Worm (Caenorhabditis elegans) whole organism, L4 larva: Measurements from ENCODE around the gene C28D4.8.
A peak's percentile ranks its signal among the peaks of the same experiment; 100 is the strongest.

ENCODE experiments used
- F10B5.3 ChIP-seq: sonication (generic microtip); optimal IDR thresholded peaks from 2 replicates; lab custom pipeline; 2016; ENCODE audit warnings: mild to moderate bottlenecking, missing genetic modification characterization, missing compliant biosample characterization
- F37D6.2 ChIP-seq: sonication (generic microtip); optimal IDR thresholded peaks from 2 replicates; lab custom pipeline; 2016; ENCODE audit warnings: mild to moderate bottlenecking, missing genetic modification characterization, missing compliant biosample characterization
- F44E2.7 ChIP-seq: fragments of 200-800 bp; sonication (Bioruptor generic); IDR thresholded peaks from 2 replicates; pipeline ENCODE4 v2.1.2; 2022; ENCODE audit warnings: missing genetic modification characterization, missing compliant biosample characterization
- R02D3.7 ChIP-seq: fragments of 150-350 bp; sonication (generic microtip); optimal IDR thresholded peaks from 3 replicates; lab custom pipeline; 2014; ENCODE audit warnings: missing biosample characterization, missing genetic modification characterization
- aha-1 ChIP-seq: fragments of 150-350 bp; peaks from one replicate; lab custom pipeline; 2014; ENCODE audit warnings: missing biosample characterization, missing genetic modification characterization
- ceh-32 ChIP-seq: sonication (generic microtip); optimal IDR thresholded peaks from 2 replicates; lab custom pipeline; 2016; ENCODE audit warnings: mild to moderate bottlenecking, missing genetic modification characterization, missing compliant biosample characterization; ENCODE audit not compliant: poor library complexity
- ceh-62 ChIP-seq: sonication (generic microtip); optimal IDR thresholded peaks from 2 replicates; lab custom pipeline; 2017; ENCODE audit warnings: missing biosample characterization, missing genetic modification characterization
- ceh-82 ChIP-seq: sonication (generic microtip); optimal IDR thresholded peaks from 2 replicates; lab custom pipeline; 2017; ENCODE audit warnings: missing biosample characterization, missing genetic modification characterization
- cey-2 ChIP-seq: sonication (generic microtip); optimal IDR thresholded peaks from 3 replicates; lab custom pipeline; 2017; ENCODE audit warnings: missing genetic modification characterization, mild to moderate bottlenecking, missing compliant biosample characterization, antibody characterized with exemption, borderline replicate concordance; ENCODE audit not compliant: insufficient read depth
- ctbp-1 ChIP-seq: fragments of 200-800 bp; sonication (Bioruptor generic); IDR thresholded peaks from 2 replicates; pipeline ENCODE4 v1.3.6; 2022; ENCODE audit warnings: missing genetic modification reagents, missing genetic modification characterization, missing compliant biosample characterization
- daf-16 ChIP-seq, 3 experiments: sonication (generic microtip); optimal IDR thresholded peaks; 2 replicates each; lab custom pipeline; 2016 to 2017; ENCODE audit warnings: missing genetic modification characterization in 3 of 3, missing genetic modification reagents in 3 of 3, mild to moderate bottlenecking in 2 of 3, missing compliant biosample characterization in 2 of 3, missing biosample characterization in 1 of 3, moderate library complexity in 1 of 3
- dmd-6 ChIP-seq: fragments of 200-800 bp; sonication (Bioruptor generic); IDR thresholded peaks from 2 replicates; pipeline ENCODE4 v1.3.6; 2022; ENCODE audit warnings: missing genetic modification reagents, missing genetic modification characterization, missing compliant biosample characterization
- dpl-1 ChIP-seq: fragments of 150-350 bp; optimal IDR thresholded peaks from 2 replicates; lab custom pipeline; 2014; ENCODE audit warnings: missing biosample characterization, missing genetic modification reagents, missing genetic modification characterization
- dve-1 ChIP-seq: sonication (generic microtip); optimal IDR thresholded peaks from 2 replicates; lab custom pipeline; 2017; ENCODE audit warnings: antibody characterized with exemption, mild to moderate bottlenecking, missing genetic modification characterization, missing compliant biosample characterization; ENCODE audit not compliant: insufficient read depth
- egl-27 ChIP-seq: sonication (generic microtip); optimal IDR thresholded peaks from 3 replicates; lab custom pipeline; 2017; ENCODE audit warnings: missing biosample characterization, missing genetic modification reagents, missing genetic modification characterization
- fos-1 ChIP-seq: fragments of 150-350 bp; optimal IDR thresholded peaks from 2 replicates; lab custom pipeline; 2014; ENCODE audit warnings: missing biosample characterization, missing genetic modification characterization
- hlh-11 ChIP-seq: fragments of 200-800 bp; sonication (Bioruptor generic); optimal IDR thresholded peaks from 2 replicates; lab custom pipeline; 2018; ENCODE audit warnings: mild to moderate bottlenecking, missing genetic modification characterization, missing compliant biosample characterization
- hlh-30 ChIP-seq: sonication (generic microtip); optimal IDR thresholded peaks from 2 replicates; lab custom pipeline; 2017; ENCODE audit warnings: antibody characterized with exemption, mild to moderate bottlenecking, missing genetic modification characterization, missing compliant biosample characterization; ENCODE audit not compliant: insufficient read depth
- hmg-1.1 ChIP-seq: fragments of 200-800 bp; sonication (Bioruptor generic); IDR thresholded peaks from 2 replicates; pipeline ENCODE4 v1.3.6; 2022; ENCODE audit warnings: missing genetic modification reagents, missing genetic modification characterization, missing compliant biosample characterization
- lim-7 ChIP-seq: fragments of 200-800 bp; sonication (Bioruptor generic); IDR thresholded peaks from 2 replicates; pipeline ENCODE4 v1.3.6; 2022; ENCODE audit warnings: missing genetic modification characterization, missing compliant biosample characterization
- lin-1 ChIP-seq: fragments of 200-800 bp; sonication (Bioruptor generic); IDR thresholded peaks from 2 replicates; pipeline ENCODE4 v1.3.6; 2022; ENCODE audit warnings: missing genetic modification reagents, missing genetic modification characterization, missing compliant biosample characterization
- lsy-2 ChIP-seq, 2 experiments: fragments of 150-350 bp in 1 of 2; sonication (generic microtip) in 1 of 2; optimal IDR thresholded peaks; 2 replicates each; lab custom pipeline; 2014 to 2017; ENCODE audit warnings: missing biosample characterization in 2 of 2, missing genetic modification characterization in 2 of 2
- mdl-1 ChIP-seq, 2 experiments: fragments of 150-350 bp in 1 of 2; sonication (generic microtip) in 1 of 2; optimal IDR thresholded peaks; 2 replicates each; lab custom pipeline; 2014 to 2017; ENCODE audit warnings: missing biosample characterization in 2 of 2, missing genetic modification characterization in 2 of 2
- mep-1 ChIP-seq: fragments of 150-350 bp; sonication (generic microtip); optimal IDR thresholded peaks from 3 replicates; lab custom pipeline; 2014; ENCODE audit warnings: missing biosample characterization, missing genetic modification characterization
- nhr-10 ChIP-seq: fragments of 150-350 bp; optimal IDR thresholded peaks from 2 replicates; lab custom pipeline; 2014; ENCODE audit warnings: missing biosample characterization, missing genetic modification characterization
- nhr-102 ChIP-seq: sonication (generic microtip); optimal IDR thresholded peaks from 2 replicates; lab custom pipeline; 2016; ENCODE audit warnings: mild to moderate bottlenecking, missing genetic modification characterization, moderate library complexity, missing compliant biosample characterization
- nhr-11 ChIP-seq: fragments of 150-350 bp; optimal IDR thresholded peaks from 2 replicates; lab custom pipeline; 2014; ENCODE audit warnings: missing biosample characterization, missing genetic modification characterization
- nhr-25 ChIP-seq: sonication (generic microtip); optimal IDR thresholded peaks from 2 replicates; lab custom pipeline; 2017; ENCODE audit warnings: missing genetic modification characterization, mild to moderate bottlenecking, missing compliant biosample characterization, antibody characterized with exemption, moderate library complexity, borderline replicate concordance; ENCODE audit not compliant: insufficient read depth
- nhr-28 ChIP-seq: fragments of 150-350 bp; optimal IDR thresholded peaks from 2 replicates; lab custom pipeline; 2014; ENCODE audit warnings: missing biosample characterization, missing genetic modification characterization
- nhr-48 ChIP-seq: sonication (generic microtip); optimal IDR thresholded peaks from 2 replicates; lab custom pipeline; 2016; ENCODE audit warnings: mild to moderate bottlenecking, missing genetic modification characterization, missing compliant biosample characterization
- nhr-77 ChIP-seq: fragments of 150-350 bp; optimal IDR thresholded peaks from 2 replicates; lab custom pipeline; 2014; ENCODE audit warnings: missing biosample characterization, missing genetic modification characterization
- pqm-1 ChIP-seq: sonication (generic microtip); optimal IDR thresholded peaks from 2 replicates; lab custom pipeline; 2017; ENCODE audit warnings: missing biosample characterization, missing genetic modification characterization
- rbr-2 ChIP-seq: sonication (generic microtip); optimal IDR thresholded peaks from 2 replicates; lab custom pipeline; 2016; ENCODE audit warnings: missing genotype, missing genetic modification characterization, missing compliant biosample characterization
- saeg-2 ChIP-seq: fragments of 200-800 bp; sonication (Bioruptor generic); IDR thresholded peaks from 2 replicates; pipeline ENCODE4 v1.3.6; 2022; ENCODE audit warnings: missing genetic modification reagents, missing genetic modification characterization, missing compliant biosample characterization
- snpc-1.2 ChIP-seq: fragments of 200-800 bp; sonication (Bioruptor generic); IDR thresholded peaks from 2 replicates; pipeline ENCODE4 v1.3.6; 2022; ENCODE audit warnings: missing genetic modification reagents, missing genetic modification characterization, missing compliant biosample characterization

C28D4.8 gene

DNA sequence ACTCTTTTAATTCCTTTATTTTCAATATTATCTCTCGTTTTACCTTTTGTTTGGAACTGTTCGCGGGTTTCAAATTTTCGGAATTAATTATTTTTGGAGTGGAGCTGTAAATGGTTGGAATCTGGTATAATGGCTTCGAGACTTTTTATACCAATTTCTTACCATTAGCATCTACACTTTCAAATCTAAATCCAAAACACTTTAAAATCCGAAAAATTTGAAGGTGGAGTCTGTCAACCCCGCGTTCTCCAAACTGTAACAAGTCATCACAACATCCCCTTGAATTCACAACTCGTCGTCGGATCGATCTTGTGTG, 9.1 kb upstream of the C28D4.8 start, which contains the start of gene nhr-97:
Gene nhr-97 (plus strand): TSS at position 217 of the 316 bp plus-strand sequence.
- TF ChIP-seq lim-7 (no peak), snpc-1.2 (GFP tag; lab: Robert Waterston, UW) (no peak), aha-1 (tag; lab: Kevin White, UChicago) (no peak), fos-1 (no peak), F44E2.7 (no peak), dpl-1 (GFP tag; lab: Kevin White, UChicago) (no peak), lin-1 (GFP tag; lab: Robert Waterston, UW) (no peak), nhr-102 (tag; lab: Kevin White, UChicago) (no peak), ceh-82 (tag; lab: Kevin White, UChicago) (no peak), F10B5.3 (no peak), ceh-62 (tag; lab: Kevin White, UChicago) (no peak), dve-1 (tag; lab: Kevin White, UChicago) (no peak), saeg-2 (GFP tag; lab: Robert Waterston, UW) (no peak), nhr-11 (tag; lab: Kevin White, UChicago) (no peak)

DNA sequence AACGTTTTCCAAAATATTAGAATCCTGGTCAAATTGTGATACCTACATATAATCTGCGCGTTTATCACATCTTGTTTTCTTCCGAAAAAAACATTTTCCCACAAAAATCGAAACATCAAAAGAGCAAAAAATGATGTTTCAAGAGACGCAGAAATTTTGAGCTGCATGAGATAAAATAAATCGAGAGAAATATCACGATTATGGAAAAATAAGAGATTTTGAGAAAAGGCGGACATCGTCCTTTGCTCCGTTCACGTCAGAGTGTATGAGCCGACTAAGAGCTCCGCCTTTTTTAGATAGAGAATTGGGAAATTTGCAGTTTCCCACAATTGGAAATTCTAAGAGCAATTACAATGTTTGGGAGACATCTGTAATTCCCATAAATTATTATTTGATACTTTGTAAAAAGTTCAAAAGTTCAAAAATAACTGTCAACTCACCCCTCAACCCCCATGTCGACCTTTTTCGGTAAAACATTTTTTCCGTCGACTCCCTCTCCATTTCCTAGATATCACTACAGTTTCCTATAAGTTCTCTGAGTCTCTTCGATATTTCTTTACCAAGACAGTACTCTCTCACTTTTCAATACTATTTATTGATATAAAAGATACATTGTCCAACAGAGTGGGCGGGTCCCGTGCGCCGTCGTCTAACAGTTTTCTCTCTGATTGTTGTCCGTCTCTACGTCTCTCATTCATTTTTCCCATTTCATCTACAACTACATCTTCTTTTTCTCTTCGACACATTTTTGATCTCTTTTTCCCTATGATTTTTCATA, 8.6 kb upstream of the C28D4.8 start:
- TF ChIP-seq lsy-2 (tag; optimal IDR thresholded peaks at IDR 0.05; lab: Kevin White, UChicago) (peak in 1 of 2 experiments; percentile 24), cey-2 (peak; percentile 6), mep-1 (peak; percentile 39), nhr-48 (no peak), ceh-32 (tag; lab: Kevin White, UChicago) (no peak), dmd-6 (peak; percentile 71), hlh-11 (tag; lab: Kevin White, UChicago) (peak; percentile 69), mdl-1 (tag; optimal IDR thresholded peaks at IDR 0.05; lab: Kevin White, UChicago) (peak in 1 of 2 experiments; percentile 57), nhr-28 (tag; lab: Kevin White, UChicago) (peak; percentile 94), ceh-62 (tag; lab: Kevin White, UChicago) (no peak), egl-27 (tag; lab: Kevin White, UChicago) (no peak), nhr-77 (tag; lab: Kevin White, UChicago) (peak; percentile 48), pqm-1 (tag; lab: Kevin White, UChicago) (peak; percentile 60), F37D6.2 (tag; lab: Kevin White, UChicago) (no peak), ctbp-1 (GFP tag; lab: Robert Waterston, UW) (0 out of 2 replicates have a peak, but pooled peaks have one; percentile 44), hmg-1.1 (0 out of 2 replicates have a peak, but pooled peaks have one; percentile 15), rbr-2 (tag; lab: Kevin White, UChicago) (no peak), F10B5.3 (no peak), nhr-25 (tag; lab: Kevin White, UChicago) (peak; percentile 11), nhr-10 (tag; lab: Kevin White, UChicago) (peak; percentile 10), daf-16 (GFP tag; optimal IDR thresholded peaks at IDR 0.05; lab: Kevin White, UChicago) (no peak), daf-16 (tag; optimal IDR thresholded peaks at IDR 0.05; lab: Kevin White, UChicago) (peak; percentile 56), hlh-30 (tag; lab: Kevin White, UChicago) (peak; percentile 73), dve-1 (tag; lab: Kevin White, UChicago) (peak; percentile 89)

DNA sequence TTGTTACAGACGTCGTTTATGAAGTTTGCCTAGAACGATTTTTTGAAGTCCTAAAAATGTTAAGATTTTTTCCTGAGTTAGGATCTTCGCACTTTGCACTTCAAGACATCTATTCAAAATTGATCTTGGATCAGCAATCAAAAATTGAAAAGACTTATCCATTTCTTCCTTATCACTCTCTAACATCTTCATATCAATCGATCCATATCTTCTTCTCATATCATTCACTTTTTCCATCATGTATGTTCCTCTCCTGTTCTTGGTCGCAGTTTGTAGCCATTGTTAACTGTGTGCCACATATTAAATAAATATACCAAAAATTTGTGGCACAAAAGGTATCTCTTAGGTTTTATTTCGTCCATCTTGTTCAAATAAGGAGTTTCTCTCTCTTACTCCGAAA, 7.5 kb upstream of the C28D4.8 start:
- TF ChIP-seq nhr-28 (tag; lab: Kevin White, UChicago), result peak; percentile 61
- TF ChIP-seq R02D3.7, result no peak
